Worm (Caenorhabditis elegans) whole organism, L2 larva: ENCODE data around the gene msrp-3.

Source experiments
- blmp-1 ChIP-seq: sonication (generic microtip); optimal IDR thresholded peaks from 2 replicates; lab custom pipeline; 2017; ENCODE audit warnings: missing genetic modification characterization, mild to moderate bottlenecking, missing compliant biosample characterization, antibody characterized with exemption, moderate library complexity; ENCODE audit not compliant: insufficient read depth
- ceh-82 ChIP-seq: fragments of 150-350 bp; optimal IDR thresholded peaks from 2 replicates; lab custom pipeline; 2014; ENCODE audit warnings: missing biosample characterization, missing genetic modification characterization
- elt-1 ChIP-seq: fragments of 150-350 bp; optimal IDR thresholded peaks from 2 replicates; lab custom pipeline; 2014; ENCODE audit warnings: missing biosample characterization, missing genetic modification characterization
- gmeb-1 ChIP-seq: fragments of 150-350 bp; optimal IDR thresholded peaks from 2 replicates; lab custom pipeline; 2014; ENCODE audit warnings: missing biosample characterization, missing genetic modification characterization
- lin-39 ChIP-seq: fragments of 150-350 bp; optimal IDR thresholded peaks from 2 replicates; lab custom pipeline; 2014; ENCODE audit warnings: missing biosample characterization, missing genetic modification reagents, missing genetic modification characterization
- mdl-1 ChIP-seq, 2 experiments: fragments of 150-350 bp in 1 of 2; sonication (generic microtip) in 1 of 2; optimal IDR thresholded peaks; 2 replicates each; lab custom pipeline; 2017; ENCODE audit warnings: missing biosample characterization in 2 of 2, missing genetic modification characterization in 2 of 2
- nhr-23 ChIP-seq: fragments of 150-350 bp; optimal IDR thresholded peaks from 2 replicates; lab custom pipeline; 2014; ENCODE audit warnings: missing biosample characterization, missing genetic modification reagents, missing genetic modification characterization
- nhr-6 ChIP-seq: fragments of 150-350 bp; optimal IDR thresholded peaks from 2 replicates; lab custom pipeline; 2014; ENCODE audit warnings: missing biosample characterization, missing genetic modification characterization
- nhr-77 ChIP-seq: fragments of 150-350 bp; optimal IDR thresholded peaks from 2 replicates; lab custom pipeline; 2014; ENCODE audit warnings: missing biosample characterization, missing genetic modification characterization
- peb-1 ChIP-seq: fragments of 150-350 bp; optimal IDR thresholded peaks from 2 replicates; lab custom pipeline; 2014; ENCODE audit warnings: missing biosample characterization, missing genetic modification characterization
- sma-3 ChIP-seq: sonication (generic microtip); optimal IDR thresholded peaks from 2 replicates; lab custom pipeline; 2016; ENCODE audit warnings: missing genetic modification reagents, missing genetic modification characterization, missing compliant biosample characterization
- ztf-1 ChIP-seq: fragments of 200-800 bp; sonication (Bioruptor generic); conservative IDR thresholded peaks from 2 replicates; pipeline ENCODE4 v1.3.6; 2022; ENCODE audit warnings: missing genetic modification characterization, missing compliant biosample characterization
- ztf-4 ChIP-seq: fragments of 150-350 bp; optimal IDR thresholded peaks from 2 replicates; lab custom pipeline; 2014; ENCODE audit warnings: missing biosample characterization, missing genetic modification characterization

Gene msrp-3

DNA sequence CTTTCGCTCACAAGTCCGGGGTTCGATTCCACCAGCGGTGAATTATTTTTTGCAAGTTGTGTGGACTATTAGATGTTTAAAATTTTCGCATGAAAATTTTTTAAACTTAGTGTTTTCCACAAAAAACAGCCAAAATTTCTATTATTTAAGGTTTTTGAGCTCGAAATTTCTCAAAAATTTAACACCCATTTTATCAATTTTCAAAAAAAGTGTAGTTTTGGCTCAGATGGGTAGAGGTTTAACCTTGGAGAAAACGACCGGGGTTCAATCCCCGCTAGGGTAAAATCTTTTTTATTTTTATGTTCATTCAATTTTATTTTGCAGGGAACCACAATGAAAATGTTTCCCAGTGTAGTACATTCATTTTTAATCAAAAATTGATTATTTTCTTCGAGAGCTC is 45.4 kb downstream of the msrp-3 start:
- TF ChIP-seq mdl-1 (tag; optimal IDR thresholded peaks at IDR 0.05; lab: Kevin White, UChicago), result no peak
- TF ChIP-seq blmp-1, result no peak
- no peak for TF ChIP-seq ztf-1 (GFP tag; lab: Robert Waterston, UW)
- TF ChIP-seq ceh-82 (tag; lab: Kevin White, UChicago), result no peak
- no peak for TF ChIP-seq gmeb-1 (tag; lab: Kevin White, UChicago)
- no peak for TF ChIP-seq elt-1 (tag; lab: Kevin White, UChicago)
- TF ChIP-seq nhr-23 (tag; lab: Kevin White, UChicago), result no peak
- TF ChIP-seq nhr-77 (tag; lab: Kevin White, UChicago), result no peak

DNA sequence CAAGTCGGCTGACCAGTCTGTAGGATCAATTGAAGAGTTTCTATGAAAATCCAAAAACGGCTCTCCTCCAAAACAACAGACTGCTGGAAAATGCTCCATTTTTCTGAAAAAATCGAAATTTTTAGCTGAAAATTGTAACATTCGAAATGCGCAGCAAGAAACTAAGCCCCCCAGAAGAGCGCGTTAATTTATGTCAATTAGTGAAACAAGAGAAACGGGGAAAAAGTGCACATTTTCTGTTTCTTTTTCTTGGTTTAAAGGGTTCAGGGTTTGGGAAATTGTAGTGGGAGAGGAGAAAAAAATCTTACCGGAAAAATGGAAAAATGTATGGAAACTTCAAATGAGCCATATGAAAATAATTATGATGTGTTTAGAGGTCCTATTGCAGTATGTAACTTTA is 49.4 kb downstream of the msrp-3 start, which contains the start of gene C08G5.7:
TSS of gene C08G5.7 (minus strand) at position 101 of the 400 bp plus-strand sequence.
- no peak for TF ChIP-seq sma-3
- TF ChIP-seq ztf-4 (tag; lab: Kevin White, UChicago), result no peak
- TF ChIP-seq lin-39 (tag; lab: Kevin White, UChicago), result no peak
- no peak for TF ChIP-seq nhr-6
- TF ChIP-seq peb-1 (tag; lab: Kevin White, UChicago), result no peak
